Worm (Caenorhabditis elegans): ENCODE measurements around the gene mbl-1.
A peak's percentile ranks its signal among the peaks of the same experiment; 100 is the strongest.

The mbl-1 gene

DNA sequence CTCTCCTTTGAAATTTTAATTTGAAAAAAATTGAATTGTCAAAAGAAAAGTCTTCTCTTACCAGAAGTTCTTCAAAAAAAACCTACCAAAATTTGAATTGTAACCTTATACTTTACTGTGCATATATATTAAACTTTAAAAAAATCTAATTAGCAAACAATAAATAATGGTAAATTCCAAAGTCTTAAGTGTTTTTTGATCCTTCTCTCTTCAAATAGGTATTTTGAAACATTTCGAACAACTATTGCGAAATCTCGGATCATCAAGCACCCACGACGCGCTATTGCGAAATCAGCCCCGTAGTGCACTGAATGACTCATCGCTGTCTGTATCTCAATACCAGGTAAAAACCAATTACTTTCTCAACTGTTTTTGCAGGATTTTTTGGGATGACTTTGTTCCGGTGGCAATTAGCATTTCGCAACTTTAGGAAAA lies 47.7 kb upstream of the mbl-1 start (continued):
- no peak for TF ChIP-seq lin-15B (tag; optimal IDR thresholded peaks at IDR 0.05)
- TF ChIP-seq ama-1 (optimal IDR thresholded peaks at IDR 0.05) = peak; percentile 91
- peak; percentile 69 for TF ChIP-seq rnt-1 (tag; optimal IDR thresholded peaks at IDR 0.05)
- TF ChIP-seq nhr-11 (tag; optimal IDR thresholded peaks at IDR 0.05) = no peak
- TF ChIP-seq lin-35 (GFP tag; optimal IDR thresholded peaks at IDR 0.05) = peak; percentile 39 to 44
- no peak for TF ChIP-seq tlp-1 (tag; optimal IDR thresholded peaks at IDR 0.05)
- no peak for TF ChIP-seq ceh-8 (GFP tag; optimal IDR thresholded peaks at IDR 0.05)
- TF ChIP-seq hlh-4 (tag; optimal IDR thresholded peaks at IDR 0.05) = no peak
- TF ChIP-seq aly-2 (tag; optimal IDR thresholded peaks at IDR 0.05) = peak; percentile 10
- TF ChIP-seq nhr-71 (tag; optimal IDR thresholded peaks at IDR 0.05) = no peak

DNA sequence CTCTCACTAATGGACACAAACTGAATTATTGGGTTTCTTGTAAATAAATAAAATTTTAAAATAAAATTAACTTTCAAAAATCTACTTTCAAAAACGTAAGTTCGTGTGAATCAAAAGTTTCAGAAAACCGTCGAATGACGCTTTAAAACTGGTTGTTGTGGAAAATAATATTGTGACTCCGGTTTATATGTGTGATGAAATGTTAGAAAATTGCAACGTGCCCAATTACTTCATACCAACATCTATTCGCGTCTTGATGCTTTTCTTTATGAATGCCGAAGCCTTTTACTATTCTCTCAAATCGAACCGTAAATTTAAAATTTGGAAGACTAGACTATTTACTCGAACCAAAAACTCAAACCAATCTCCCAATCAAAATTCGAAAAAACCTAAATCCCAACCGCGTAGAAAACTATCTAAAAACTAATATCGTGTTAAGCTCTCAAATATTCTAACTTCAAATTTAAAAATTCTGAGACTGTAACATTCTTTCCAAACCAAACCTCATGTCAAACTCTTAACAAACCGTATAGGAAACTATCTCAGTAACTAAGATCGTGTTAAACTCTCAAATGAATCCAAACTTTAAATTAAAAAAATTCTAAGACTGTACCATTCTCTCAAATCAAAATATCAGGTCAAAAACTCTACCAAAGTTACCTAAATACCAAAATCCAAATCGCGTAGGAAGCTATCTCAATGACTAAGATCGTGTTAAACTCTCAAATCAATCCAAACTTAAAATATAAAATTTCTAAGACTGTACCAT lies 47.0 kb upstream of the mbl-1 start:
- TF ChIP-seq aly-2 (tag; optimal IDR thresholded peaks at IDR 0.05) = no peak
- TF ChIP-seq Y116A8C.19 (tag; optimal IDR thresholded peaks at IDR 0.05; ENCODE audit: borderline replicate concordance) = no peak
- TF ChIP-seq ceh-8 (GFP tag; optimal IDR thresholded peaks at IDR 0.05) = no peak
- TF ChIP-seq efl-1 (optimal IDR thresholded peaks at IDR 0.05) = peak in 1 of 2 experiments; percentile 36
- peak in 1 of 2 experiments; percentile 90 for TF ChIP-seq efl-1 (GFP tag; optimal IDR thresholded peaks at IDR 0.05 in 1 of 2)
- TF ChIP-seq sox-4 (tag; optimal IDR thresholded peaks at IDR 0.05) = peak; percentile 13
- peak; percentile 72 for TF ChIP-seq unc-130 (tag; optimal IDR thresholded peaks at IDR 0.05)
- TF ChIP-seq mab-9 (GFP tag; IDR thresholded peaks at IDR 0.05) = peak; percentile 83
- TF ChIP-seq vab-15 (tag; optimal IDR thresholded peaks at IDR 0.05) = no peak
- TF ChIP-seq ceh-90 (tag; optimal IDR thresholded peaks at IDR 0.05) = no peak
- no peak for TF ChIP-seq hlh-17 (GFP tag; optimal IDR thresholded peaks at IDR 0.05; ENCODE audit: borderline replicate concordance)
- TF ChIP-seq fkh-10 (GFP tag; optimal IDR thresholded peaks at IDR 0.05) = no peak
- no peak for TF ChIP-seq hlh-4 (tag; optimal IDR thresholded peaks at IDR 0.05)
- TF ChIP-seq skn-1 (tag; optimal IDR thresholded peaks at IDR 0.05) = peak; percentile 37
- peak; percentile 47 for TF ChIP-seq pax-3 (tag; optimal IDR thresholded peaks at IDR 0.05)
- TF ChIP-seq nhr-77 (tag; optimal IDR thresholded peaks at IDR 0.05) = peak; percentile 37
- TF ChIP-seq fkh-8 (tag; optimal IDR thresholded peaks at IDR 0.05) = no peak
- TF ChIP-seq F16B12.6 (tag; optimal IDR thresholded peaks at IDR 0.05) = no peak
- TF ChIP-seq C34B4.2 (tag; optimal IDR thresholded peaks at IDR 0.05) = no peak
- no peak for TF ChIP-seq jun-1 (tag; optimal IDR thresholded peaks at IDR 0.05)
- 0 out of 2 replicates have a peak, but pooled peaks have one; percentile 89 for TF ChIP-seq ets-5 (GFP tag; IDR thresholded peaks at IDR 0.05)
- no peak for TF ChIP-seq unc-86 (tag; optimal IDR thresholded peaks at IDR 0.05)
- peak; percentile 69 for TF ChIP-seq grh-1 (GFP tag; IDR thresholded peaks at IDR 0.05)
- no peak for TF ChIP-seq fos-1 (tag; optimal IDR thresholded peaks at IDR 0.05)
- no peak for TF ChIP-seq tlp-1 (tag; optimal IDR thresholded peaks at IDR 0.05)
- peak; percentile 77 for TF ChIP-seq nhr-71 (tag; optimal IDR thresholded peaks at IDR 0.05)
- TF ChIP-seq zag-1 (tag; optimal IDR thresholded peaks at IDR 0.05) = no peak
- peak; percentile 47 for TF ChIP-seq isw-1 (GFP tag; IDR thresholded peaks at IDR 0.05)
- TF ChIP-seq irx-1 (tag; optimal IDR thresholded peaks at IDR 0.05) = no peak
- TF ChIP-seq unc-30 (tag; optimal IDR thresholded peaks at IDR 0.05) = no peak
- peak; percentile 8 for TF ChIP-seq unc-98 (GFP tag; IDR thresholded peaks at IDR 0.05)
- peak; percentile 99 for TF ChIP-seq ama-1 (optimal IDR thresholded peaks at IDR 0.05)
- peak; percentile 76 for TF ChIP-seq rnt-1 (tag; optimal IDR thresholded peaks at IDR 0.05)
- TF ChIP-seq dsc-1 (tag; optimal IDR thresholded peaks at IDR 0.05) = peak; percentile 11
- peak; percentile 55 for TF ChIP-seq snu-23 (GFP tag; optimal IDR thresholded peaks at IDR 0.05)
- no peak for TF ChIP-seq sptf-1 (tag; optimal IDR thresholded peaks at IDR 0.05)
- peak in 1 of 2 experiments; percentile 5 for TF ChIP-seq mdl-1 (tag; optimal IDR thresholded peaks at IDR 0.05)
- TF ChIP-seq ztf-4 (tag; optimal IDR thresholded peaks at IDR 0.05) = peak; percentile 76
- peak; percentile 69 for TF ChIP-seq nhr-19 (GFP tag; conservative IDR thresholded peaks at IDR 0.05)
- TF ChIP-seq nhr-12 (tag; optimal IDR thresholded peaks at IDR 0.05) = no peak
- no peak for TF ChIP-seq alr-1 (tag; optimal IDR thresholded peaks at IDR 0.05; ENCODE audit: borderline replicate concordance)
- peak; percentile 54 for TF ChIP-seq lin-13 (GFP tag; optimal IDR thresholded peaks at IDR 0.05)
- no peak for TF ChIP-seq pqm-1 (tag; optimal IDR thresholded peaks at IDR 0.05)
- no peak for TF ChIP-seq C04F5.9 (tag; optimal IDR thresholded peaks at IDR 0.05)
- TF ChIP-seq lsy-2 (tag; optimal IDR thresholded peaks at IDR 0.05) = peak in 1 of 2 experiments; percentile 45
- peak; percentile 89 for TF ChIP-seq nhr-85 (tag)
- no peak for TF ChIP-seq elt-2 (tag; optimal IDR thresholded peaks at IDR 0.05)
- no peak for TF ChIP-seq nhr-11 (tag; optimal IDR thresholded peaks at IDR 0.05)
